Worm (Caenorhabditis elegans) whole organism, late embryonic: ENCODE data around the gene ncx-1.

Experiments
- fkh-10 ChIP-seq: fragments of 150-350 bp; optimal IDR thresholded peaks from 2 replicates; lab custom pipeline; 2014; ENCODE audit warnings: missing biosample characterization, missing genetic modification reagents, missing genetic modification characterization
- npax-4 ChIP-seq: sonication (generic microtip); optimal IDR thresholded peaks from 2 replicates; lab custom pipeline; 2016; ENCODE audit warnings: missing genetic modification characterization, missing compliant biosample characterization
- pqm-1 ChIP-seq: sonication (generic microtip); optimal IDR thresholded peaks from 2 replicates; lab custom pipeline; 2016; ENCODE audit warnings: missing genetic modification characterization, missing compliant biosample characterization
- pros-1 ChIP-seq: fragments of 150-350 bp; optimal IDR thresholded peaks from 2 replicates; lab custom pipeline; 2014; ENCODE audit warnings: missing biosample characterization, missing genetic modification reagents, missing genetic modification characterization
- ref-2 ChIP-seq: sonication (generic microtip); optimal IDR thresholded peaks from 2 replicates; lab custom pipeline; 2016; ENCODE audit warnings: missing genetic modification characterization, missing compliant biosample characterization
- unc-55 ChIP-seq: sonication (generic microtip); optimal IDR thresholded peaks from 2 replicates; lab custom pipeline; 2017; ENCODE audit warnings: missing biosample characterization, missing genetic modification reagents, missing genetic modification characterization

DNA sequence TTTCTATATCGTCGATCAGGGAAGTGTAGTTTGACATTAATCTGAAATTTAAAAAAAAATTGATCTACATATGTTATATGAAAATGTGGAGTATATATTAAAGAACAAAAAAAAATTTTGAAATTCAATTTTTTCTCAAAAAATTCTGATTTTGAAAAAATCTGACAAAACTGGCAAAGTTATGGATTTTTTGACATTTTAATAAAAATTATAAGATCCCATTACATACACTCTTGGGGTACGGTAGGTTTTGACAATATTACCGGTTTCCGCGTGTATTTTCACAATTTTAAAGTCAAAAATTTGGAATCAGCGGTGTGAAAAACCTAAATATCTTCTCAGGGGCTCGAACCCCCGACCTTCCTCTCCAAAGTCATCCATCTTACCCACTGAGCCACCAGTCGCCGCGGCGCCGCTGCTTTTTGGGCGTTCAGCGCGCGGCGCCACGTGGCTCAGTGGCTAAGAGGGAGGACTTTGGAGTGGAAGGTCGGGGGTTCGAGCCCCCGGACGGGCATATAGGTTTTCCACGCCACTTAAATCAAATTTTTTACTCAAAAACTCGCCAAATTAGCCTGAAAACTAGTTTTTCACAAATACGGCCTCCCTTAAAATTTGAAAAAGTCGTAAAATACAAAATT is 18.1 kb upstream of the ncx-1 start, which contains the start of gene Y113G7A.14:
- no peak for TF ChIP-seq unc-55 (GFP tag; lab: Kevin White, UChicago)
- no peak for TF ChIP-seq pros-1
- TF ChIP-seq fkh-10, result no peak
- TF ChIP-seq pqm-1 (tag; lab: Kevin White, UChicago), result no peak
- no peak for TF ChIP-seq ref-2 (tag; lab: Kevin White, UChicago)
- no peak for TF ChIP-seq npax-4 (tag; lab: Kevin White, UChicago)
